Fruit fly (Drosophila melanogaster) whole organism, embryonic: ENCODE results near the gene snz.

Experiments
- Ada2b ChIP-seq: fragments of 200-800 bp; sonication (Bioruptor generic); IDR thresholded peaks from 2 replicates; pipeline ENCODE4 v1.3.6; 2022; ENCODE audit warnings: missing biosample characterization, missing genetic modification characterization
- CG10274 ChIP-seq: fragments of 200-800 bp; sonication (Bioruptor generic); optimal IDR thresholded peaks from 3 replicates; lab custom pipeline; 2017; ENCODE audit warnings: missing biosample characterization, mild to moderate bottlenecking, missing genetic modification characterization
- CG12104 ChIP-seq: fragments of 200-800 bp; sonication (Bioruptor generic); optimal IDR thresholded peaks from 3 replicates; lab custom pipeline; 2016; ENCODE audit warnings: missing biosample characterization, missing genetic modification characterization
- CG18011 ChIP-seq: fragments of 200-800 bp; sonication (Bioruptor generic); optimal IDR thresholded peaks from 2 replicates; lab custom pipeline; 2017; ENCODE audit warnings: missing biosample characterization, missing genetic modification characterization, mild to moderate bottlenecking, moderate library complexity, missing genotype
- CG2120 ChIP-seq: fragments of 200-800 bp; sonication (Bioruptor generic); optimal IDR thresholded peaks from 3 replicates; lab custom pipeline; 2016; ENCODE audit warnings: missing biosample characterization, missing genetic modification characterization
- CG2678 ChIP-seq: fragments of 200-800 bp; sonication (Bioruptor generic); optimal IDR thresholded peaks from 3 replicates; lab custom pipeline; 2019; ENCODE audit warnings: missing biosample characterization, mild to moderate bottlenecking, missing genetic modification characterization, moderate library complexity
- CG30403 ChIP-seq: fragments of 200-800 bp; sonication (Bioruptor generic); optimal IDR thresholded peaks from 3 replicates; lab custom pipeline; 2016; ENCODE audit warnings: missing biosample characterization, missing genetic modification characterization
- CG32767 ChIP-seq: fragments of 200-800 bp; sonication (Bioruptor generic); IDR thresholded peaks from 2 replicates; pipeline ENCODE4 v1.3.6; 2022; ENCODE audit warnings: missing biosample characterization, missing genetic modification characterization
- CG34422 ChIP-seq: fragments of 200-800 bp; sonication (Bioruptor generic); IDR thresholded peaks from 3 replicates; pipeline ENCODE4 v1.3.6; 2022; ENCODE audit warnings: missing biosample characterization, missing genetic modification characterization
- CG3847 ChIP-seq: fragments of 200-800 bp; sonication (Bioruptor generic); IDR thresholded peaks from 2 replicates; pipeline ENCODE4 v1.3.6; 2022; ENCODE audit warnings: missing biosample characterization, missing genetic modification characterization
- CG4707 ChIP-seq: fragments of 200-800 bp; sonication (Bioruptor generic); optimal IDR thresholded peaks from 2 replicates; lab custom pipeline; 2018; ENCODE audit warnings: missing biosample characterization, mild to moderate bottlenecking, missing genetic modification characterization, moderate library complexity
- CG7271 ChIP-seq: fragments of 200-800 bp; sonication (Bioruptor generic); optimal IDR thresholded peaks from 2 replicates; lab custom pipeline; 2018; ENCODE audit warnings: missing biosample characterization, mild to moderate bottlenecking, missing genetic modification characterization, moderate library complexity
- CG7357 ChIP-seq: fragments of 200-800 bp; sonication (Bioruptor generic); IDR thresholded peaks from 3 replicates; pipeline ENCODE4 v1.3.6; 2022; ENCODE audit warnings: missing biosample characterization, missing genetic modification characterization
- CG7786 ChIP-seq: fragments of 200-800 bp; sonication (Bioruptor generic); optimal IDR thresholded peaks from 2 replicates; lab custom pipeline; 2016; ENCODE audit warnings: missing biosample characterization, missing genetic modification characterization
- Chrac-16 ChIP-seq: fragments of 200-800 bp; sonication (Bioruptor generic); optimal IDR thresholded peaks from 3 replicates; lab custom pipeline; 2016; ENCODE audit warnings: missing biosample characterization, missing genetic modification characterization
- Dip2 ChIP-seq: fragments of 200-800 bp; sonication (Bioruptor generic); IDR thresholded peaks from 2 replicates; pipeline ENCODE4 v1.3.6; 2022; ENCODE audit warnings: missing biosample characterization, missing genetic modification characterization
- Eip74EF ChIP-seq, 2 experiments: fragments of 200-800 bp in 1 of 2; fragments of >200 bp in 1 of 2; sonication (Bioruptor generic) in 1 of 2; optimal IDR thresholded peaks; 2 replicates each; lab custom pipeline; 2017 to 2019; ENCODE audit warnings: missing biosample characterization in 2 of 2, missing genetic modification characterization in 2 of 2, mild to moderate bottlenecking in 1 of 2, moderate library complexity in 1 of 2
- Ets97D ChIP-seq: fragments of 200-800 bp; sonication (Bioruptor generic); optimal IDR thresholded peaks from 3 replicates; lab custom pipeline; 2016; ENCODE audit warnings: missing biosample characterization, missing genetic modification characterization
- H2.0 ChIP-seq: fragments of 200-800 bp; sonication (Bioruptor generic); IDR thresholded peaks from 2 replicates; pipeline ENCODE4 v1.3.6; 2022; ENCODE audit warnings: missing biosample characterization, missing genetic modification characterization
- HLH54F ChIP-seq: fragments of 200-800 bp; sonication (Bioruptor generic); optimal IDR thresholded peaks from 3 replicates; lab custom pipeline; 2016; ENCODE audit warnings: missing biosample characterization, missing genetic modification characterization
- Hand ChIP-seq: fragments of 200-800 bp; sonication (Bioruptor generic); optimal IDR thresholded peaks from 2 replicates; lab custom pipeline; 2017; ENCODE audit warnings: mild to moderate bottlenecking, missing biosample characterization, missing genetic modification reagents, missing genetic modification characterization
- Hsf ChIP-seq: fragments of 200-800 bp; sonication (Bioruptor generic); optimal IDR thresholded peaks from 3 replicates; lab custom pipeline; 2016; ENCODE audit warnings: missing biosample characterization, missing genetic modification characterization
- MESR4 ChIP-seq: fragments of 200-800 bp; sonication (Bioruptor generic); optimal IDR thresholded peaks from 2 replicates; lab custom pipeline; 2018; ENCODE audit warnings: missing biosample characterization, mild to moderate bottlenecking, missing genetic modification characterization, moderate library complexity
- Neu2 ChIP-seq: fragments of 200-800 bp; sonication (Bioruptor generic); optimal IDR thresholded peaks from 3 replicates; lab custom pipeline; 2016; ENCODE audit warnings: missing biosample characterization, missing genetic modification characterization, borderline replicate concordance
- Opbp ChIP-seq: fragments of 200-800 bp; sonication (Bioruptor generic); IDR thresholded peaks from 3 replicates; pipeline ENCODE4 v1.3.6; 2022; ENCODE audit warnings: missing biosample characterization, missing genetic modification characterization; ENCODE audit not compliant: partially characterized antibody
- Rx ChIP-seq: fragments of 200-800 bp; sonication (Bioruptor generic); IDR thresholded peaks from 2 replicates; pipeline ENCODE4 v1.3.6; 2022; ENCODE audit warnings: missing biosample characterization, missing genetic modification characterization
- Side ChIP-seq: fragments of 200-800 bp; sonication (Bioruptor generic); optimal IDR thresholded peaks from 2 replicates; lab custom pipeline; 2016; ENCODE audit warnings: missing biosample characterization, missing genetic modification characterization
- Trl ChIP-seq, 3 experiments: fragments of >200 bp in 2 of 3; fragments of 200-800 bp in 1 of 3; sonication (Bioruptor generic) in 1 of 3; optimal IDR thresholded peaks; 2 replicates in 1 of 3; 3 replicates in 2 of 3; lab custom pipeline; 2016 to 2017; ENCODE audit warnings: missing biosample characterization in 1 of 3, missing genetic modification characterization in 1 of 3
- abd-A ChIP-seq: fragments of 200-800 bp; sonication (Bioruptor generic); optimal IDR thresholded peaks from 3 replicates; lab custom pipeline; 2019; ENCODE audit warnings: missing biosample characterization, mild to moderate bottlenecking, missing genetic modification characterization, moderate library complexity
- ap ChIP-seq: fragments of 200-800 bp; sonication (Bioruptor generic); IDR thresholded peaks from 2 replicates; pipeline ENCODE4 v1.3.6; 2022; ENCODE audit warnings: missing biosample characterization, missing genetic modification characterization
- bbx ChIP-seq: fragments of 200-800 bp; sonication (Bioruptor generic); IDR thresholded peaks from 2 replicates; pipeline ENCODE4 v1.3.6; 2022; ENCODE audit warnings: missing biosample characterization, missing genetic modification characterization; ENCODE audit not compliant: partially characterized antibody
- br ChIP-seq: fragments of >200 bp; optimal IDR thresholded peaks from 2 replicates; lab custom pipeline; 2017
- ci ChIP-seq: fragments of 200-800 bp; sonication (Bioruptor generic); IDR thresholded peaks from 3 replicates; pipeline ENCODE4 v1.3.6; 2022; ENCODE audit warnings: missing biosample characterization, missing genetic modification characterization
- crol ChIP-seq: fragments of 200-800 bp; sonication (Bioruptor generic); IDR thresholded peaks from 2 replicates; pipeline ENCODE4 v1.3.6; 2022; ENCODE audit warnings: missing biosample characterization, missing genetic modification characterization
- disco-r ChIP-seq: fragments of 200-800 bp; sonication (Bioruptor generic); optimal IDR thresholded peaks from 2 replicates; lab custom pipeline; 2016; ENCODE audit warnings: missing biosample characterization, missing genetic modification characterization
- dmrt99B ChIP-seq: fragments of 200-800 bp; sonication (Bioruptor generic); optimal IDR thresholded peaks from 2 replicates; lab custom pipeline; 2018; ENCODE audit warnings: missing biosample characterization, mild to moderate bottlenecking, missing genetic modification characterization, moderate library complexity
- emc ChIP-seq: fragments of 200-800 bp; sonication (Bioruptor generic); optimal IDR thresholded peaks from 2 replicates; lab custom pipeline; 2016; ENCODE audit warnings: missing biosample characterization, missing genetic modification characterization
- hth ChIP-seq: fragments of >200 bp; optimal IDR thresholded peaks from 2 replicates; lab custom pipeline; 2017; ENCODE audit warnings: inconsistent platforms
- inv ChIP-seq: fragments of 200-800 bp; sonication (Bioruptor generic); IDR thresholded peaks from 2 replicates; pipeline ENCODE4 v1.3.6; 2022; ENCODE audit warnings: missing biosample characterization, missing genetic modification characterization; ENCODE audit not compliant: partially characterized antibody
- kah ChIP-seq: fragments of 200-800 bp; sonication (Bioruptor generic); optimal IDR thresholded peaks from 2 replicates; lab custom pipeline; 2018; ENCODE audit warnings: missing biosample characterization, mild to moderate bottlenecking, missing genetic modification characterization
- mam ChIP-seq: fragments of 200-800 bp; sonication (Bioruptor generic); optimal IDR thresholded peaks from 3 replicates; lab custom pipeline; 2016; ENCODE audit warnings: missing biosample characterization, missing genetic modification characterization
- nom ChIP-seq: fragments of 200-800 bp; sonication (Bioruptor generic); optimal IDR thresholded peaks from 2 replicates; lab custom pipeline; 2017; ENCODE audit warnings: missing biosample characterization, missing genetic modification characterization, mild to moderate bottlenecking, moderate library complexity, missing genetic modification reagents
- otp ChIP-seq: fragments of 200-800 bp; sonication (Bioruptor generic); IDR thresholded peaks from 3 replicates; pipeline ENCODE4, ENCODE4 v1.3.6; 2022; ENCODE audit warnings: missing biosample characterization, missing genetic modification characterization
- prd ChIP-seq, 3 experiments: fragments of >200 bp in 2 of 3; fragments of 200-800 bp in 1 of 3; sonication (Bioruptor generic) in 1 of 3; optimal IDR thresholded peaks in 2 of 3; IDR thresholded peaks in 1 of 3; 2 replicates in 2 of 3; 3 replicates in 1 of 3; pipeline versions ENCODE4 v1.3.6 to Lab custom; 2017 to 2022; ENCODE audit warnings: missing biosample characterization in 1 of 3, missing genetic modification characterization in 1 of 3
- ranshi ChIP-seq: fragments of 200-800 bp; sonication (Bioruptor generic); IDR thresholded peaks from 2 replicates; pipeline ENCODE4 v1.3.6; 2022; ENCODE audit warnings: missing biosample characterization, missing genetic modification characterization
- salm ChIP-seq: fragments of 200-800 bp; sonication (Bioruptor generic); optimal IDR thresholded peaks from 2 replicates; lab custom pipeline; 2018; ENCODE audit warnings: missing biosample characterization, mild to moderate bottlenecking, missing genetic modification characterization
- sens ChIP-seq: fragments of 200-800 bp; sonication (Bioruptor generic); peaks from one replicate; lab custom pipeline; 2016; ENCODE audit warnings: missing biosample characterization, missing genetic modification characterization
- stc ChIP-seq: fragments of 200-800 bp; sonication (Bioruptor generic); IDR thresholded peaks from 2 replicates; pipeline ENCODE4 v1.3.6; 2022; ENCODE audit warnings: missing biosample characterization, missing genetic modification characterization
- tna ChIP-seq: fragments of 200-800 bp; sonication (Bioruptor generic); IDR thresholded peaks from 2 replicates; pipeline ENCODE4 v1.3.6; 2022; ENCODE audit warnings: missing biosample characterization, missing genetic modification characterization; ENCODE audit not compliant: partially characterized antibody
- tx ChIP-seq: fragments of 200-800 bp; sonication (Bioruptor generic); optimal IDR thresholded peaks from 2 replicates; lab custom pipeline; 2016; ENCODE audit warnings: missing biosample characterization, missing genetic modification characterization

The snz gene

dm6 chrX:7911983-7912630, at the start of gene snz:
snz (plus strand) TSS chrX:7912089.
- peak; percentile 6 for TF ChIP-seq Hand (GFP tag; lab: Kevin White, UChicago)
- no peak for TF ChIP-seq Ada2b (GFP tag; lab: Robert Waterston, UW)
- TF ChIP-seq Dip2 (GFP tag; lab: Robert Waterston, UW): no peak
- no peak for TF ChIP-seq disco-r (GFP tag; lab: Kevin White, UChicago)
- no peak for TF ChIP-seq CG12104 (GFP tag; lab: Kevin White, UChicago)
- TF ChIP-seq inv: peak; percentile 48; the same call in 1 of the 2 replicates
- TF ChIP-seq CG34422 (GFP tag; lab: Robert Waterston, UW): peak; percentile 47; the same call in 1 of the 3 replicates
- TF ChIP-seq HLH54F (GFP tag; lab: Kevin White, UChicago): no peak
- no peak for TF ChIP-seq CG30403 (GFP tag; lab: Kevin White, UChicago)
- TF ChIP-seq bbx (GFP tag; lab: Robert Waterston, UW): peak; percentile 86
- TF ChIP-seq CG2120: peak; percentile 25
- no peak for TF ChIP-seq prd (optimal IDR thresholded peaks at IDR 0.05; lab: Kevin White, UChicago)
- peak; percentile 5; the same call in 1 of the 3 replicates for TF ChIP-seq prd (GFP tag; IDR thresholded peaks at IDR 0.05; lab: Robert Waterston, UW)
- TF ChIP-seq ranshi (GFP tag; lab: Robert Waterston, UW): no peak; the same call in 1 of the 2 replicates
- TF ChIP-seq Opbp (GFP tag; lab: Robert Waterston, UW): peak; percentile 74; the same call in 2 of the 3 replicates
- no peak for TF ChIP-seq emc (GFP tag; lab: Kevin White, UChicago)
- TF ChIP-seq ap: no peak
- no peak for TF ChIP-seq tx (GFP tag; lab: Kevin White, UChicago)
- TF ChIP-seq stc (GFP tag; lab: Robert Waterston, UW): no peak
- no peak for TF ChIP-seq dmrt99B (tag; lab: Kevin White, UChicago)
- no peak for TF ChIP-seq CG7271 (tag; lab: Kevin White, UChicago)
- no peak for TF ChIP-seq Trl (optimal IDR thresholded peaks at IDR 0.05; lab: Kevin White, UChicago)
- TF ChIP-seq Trl (GFP tag; optimal IDR thresholded peaks at IDR 0.05; lab: Kevin White, UChicago): no peak
- no peak for TF ChIP-seq Chrac-16
- no peak for TF ChIP-seq CG4707
- no peak for TF ChIP-seq H2.0 (GFP tag; lab: Robert Waterston, UW)
- no peak for TF ChIP-seq otp (GFP tag; lab: Robert Waterston, UW)
- TF ChIP-seq CG2678 (tag; lab: Kevin White, UChicago): no peak
- peak; percentile 11 for TF ChIP-seq nom (GFP tag; lab: Kevin White, UChicago)
- TF ChIP-seq CG7357 (GFP tag; lab: Robert Waterston, UW): no peak
- TF ChIP-seq kah (GFP tag; lab: Kevin White, UChicago): no peak
- no peak for TF ChIP-seq Hsf
- no peak for TF ChIP-seq mam (GFP tag; lab: Kevin White, UChicago)
- no peak for TF ChIP-seq salm (tag; lab: Kevin White, UChicago)
- no peak for TF ChIP-seq Side (GFP tag; lab: Kevin White, UChicago)
- TF ChIP-seq CG32767: no peak
- peak; percentile 38 for TF ChIP-seq MESR4 (GFP tag; lab: Kevin White, UChicago)
- peak; percentile 70 for TF ChIP-seq sens (GFP tag; lab: Kevin White, UChicago)
- TF ChIP-seq br (lab: Kevin White, UChicago): no peak
- TF ChIP-seq CG10274 (GFP tag; lab: Kevin White, UChicago): no peak
- TF ChIP-seq CG18011 (GFP tag; lab: Kevin White, UChicago): no peak
- no peak for TF ChIP-seq CG3847 (GFP tag; lab: Robert Waterston, UW)
- TF ChIP-seq Rx (GFP tag; lab: Robert Waterston, UW): no peak
- peak; percentile 38 for TF ChIP-seq Ets97D
- no peak for TF ChIP-seq hth
- TF ChIP-seq Eip74EF (GFP tag; optimal IDR thresholded peaks at IDR 0.05; lab: Kevin White, UChicago): no peak
- TF ChIP-seq crol: no peak
- no peak for TF ChIP-seq CG7786 (GFP tag; lab: Kevin White, UChicago)
- TF ChIP-seq tna (GFP tag; lab: Robert Waterston, UW): peak; percentile 80
- TF ChIP-seq abd-A (tag; lab: Kevin White, UChicago): peak; percentile 80
- no peak for TF ChIP-seq Neu2
- 0 out of 3 replicates have a peak, but pooled peaks have one; percentile 26 for TF ChIP-seq ci (GFP tag; lab: Robert Waterston, UW)
